Fruit fly (Drosophila melanogaster) whole organism, embryonic: ENCODE data around the gene CG42269.

Experiments used
- Aef1 ChIP-seq: fragments of 200-800 bp; sonication (Bioruptor generic); IDR thresholded peaks from 3 replicates; pipeline ENCODE4 v1.3.6; 2022; ENCODE audit warnings: missing biosample characterization, missing genetic modification characterization
- Atf-2 ChIP-seq: fragments of 200-800 bp; sonication (Bioruptor generic); optimal IDR thresholded peaks from 2 replicates; lab custom pipeline; 2016; ENCODE audit warnings: missing biosample characterization, missing genetic modification characterization
- Atf3 ChIP-seq: fragments of 200-800 bp; sonication (Bioruptor generic); optimal IDR thresholded peaks from 3 replicates; lab custom pipeline; 2016; ENCODE audit warnings: missing biosample characterization, missing genetic modification characterization
- Bdp1 ChIP-seq: fragments of 200-800 bp; sonication (Bioruptor generic); optimal IDR thresholded peaks from 3 replicates; lab custom pipeline; 2016; ENCODE audit warnings: missing biosample characterization, missing genetic modification characterization
- CG10147 ChIP-seq: fragments of 200-800 bp; sonication (Bioruptor generic); optimal IDR thresholded peaks from 2 replicates; lab custom pipeline; 2019; ENCODE audit warnings: missing biosample characterization, mild to moderate bottlenecking, missing genetic modification characterization, moderate library complexity
- CG10209 ChIP-seq: fragments of 200-800 bp; sonication (Bioruptor generic); optimal IDR thresholded peaks from 3 replicates; lab custom pipeline; 2017; ENCODE audit warnings: missing biosample characterization, mild to moderate bottlenecking, missing genetic modification characterization, missing genetic modification reagents
- CG10979 ChIP-seq: fragments of 200-800 bp; sonication (Bioruptor generic); optimal IDR thresholded peaks from 2 replicates; lab custom pipeline; 2018; ENCODE audit warnings: missing biosample characterization, mild to moderate bottlenecking, missing genetic modification characterization, moderate library complexity
- CG11085 ChIP-seq: fragments of 200-800 bp; sonication (Bioruptor generic); IDR thresholded peaks from 2 replicates; pipeline ENCODE4 v1.3.6; 2022; ENCODE audit warnings: missing biosample characterization, missing genetic modification characterization
- CG11456 ChIP-seq: fragments of 200-800 bp; sonication (Bioruptor generic); IDR thresholded peaks from 3 replicates; pipeline ENCODE4 v1.3.6; 2022; ENCODE audit warnings: missing biosample characterization, missing genetic modification characterization
- CG12071 ChIP-seq: fragments of 200-800 bp; sonication (Bioruptor generic); optimal IDR thresholded peaks from 3 replicates; lab custom pipeline; 2018; ENCODE audit warnings: missing biosample characterization, mild to moderate bottlenecking, missing genetic modification characterization
- CG13624 ChIP-seq: fragments of 200-800 bp; sonication (Bioruptor generic); optimal IDR thresholded peaks from 2 replicates; lab custom pipeline; 2016; ENCODE audit warnings: missing biosample characterization, missing genetic modification characterization
- CG18011 ChIP-seq: fragments of 200-800 bp; sonication (Bioruptor generic); optimal IDR thresholded peaks from 2 replicates; lab custom pipeline; 2017; ENCODE audit warnings: missing biosample characterization, missing genetic modification characterization, mild to moderate bottlenecking, moderate library complexity, missing genotype
- CG2116 ChIP-seq: fragments of 200-800 bp; sonication (Bioruptor generic); optimal IDR thresholded peaks from 3 replicates; lab custom pipeline; 2018; ENCODE audit warnings: missing biosample characterization, mild to moderate bottlenecking, missing genetic modification characterization
- CG3065 ChIP-seq: fragments of 200-800 bp; sonication (Bioruptor generic); optimal IDR thresholded peaks from 2 replicates; lab custom pipeline; 2016; ENCODE audit warnings: missing biosample characterization, missing genetic modification characterization
- CG31224 ChIP-seq: fragments of 200-800 bp; sonication (Bioruptor generic); IDR thresholded peaks from 2 replicates; pipeline ENCODE4 v1.3.6; 2022; ENCODE audit warnings: missing biosample characterization, missing genetic modification characterization
- CG5245 ChIP-seq: fragments of 200-800 bp; sonication (Bioruptor generic); optimal IDR thresholded peaks from 3 replicates; lab custom pipeline; 2016; ENCODE audit warnings: missing biosample characterization, missing genetic modification characterization
- CG6175 ChIP-seq: fragments of 200-800 bp; sonication (Bioruptor generic); IDR thresholded peaks from 3 replicates; pipeline ENCODE4 v1.3.6; 2022; ENCODE audit warnings: missing biosample characterization, missing genetic modification characterization
- CG7839 ChIP-seq: fragments of 200-800 bp; sonication (Bioruptor generic); optimal IDR thresholded peaks from 3 replicates; lab custom pipeline; 2018; ENCODE audit warnings: missing biosample characterization, mild to moderate bottlenecking, missing genetic modification characterization, moderate library complexity
- CG8359 ChIP-seq: fragments of 200-800 bp; sonication (Bioruptor generic); optimal IDR thresholded peaks from 2 replicates; lab custom pipeline; 2017; ENCODE audit warnings: missing biosample characterization, mild to moderate bottlenecking, missing genetic modification characterization, borderline replicate concordance
- CG8478 ChIP-seq: fragments of >200 bp; optimal IDR thresholded peaks from 2 replicates; lab custom pipeline; 2018
- CG9876 ChIP-seq: fragments of 200-800 bp; sonication (Bioruptor generic); optimal IDR thresholded peaks from 2 replicates; lab custom pipeline; 2016; ENCODE audit warnings: missing biosample characterization, missing genetic modification characterization
- CG9932 ChIP-seq: fragments of 200-800 bp; sonication (Bioruptor generic); IDR thresholded peaks from 2 replicates; pipeline ENCODE4 v1.3.6; 2022; ENCODE audit warnings: missing biosample characterization, missing genetic modification characterization
- Camta ChIP-seq: fragments of 200-800 bp; sonication (Bioruptor generic); optimal IDR thresholded peaks from 2 replicates; lab custom pipeline; 2016; ENCODE audit warnings: missing biosample characterization, missing genetic modification characterization
- CrebB ChIP-seq: fragments of 200-800 bp; sonication (Bioruptor generic); optimal IDR thresholded peaks from 3 replicates; lab custom pipeline; 2018; ENCODE audit warnings: missing biosample characterization, mild to moderate bottlenecking, missing genetic modification characterization
- Dll ChIP-seq: fragments of 200-800 bp; sonication (Bioruptor generic); IDR thresholded peaks from 4 replicates; pipeline ENCODE4 v1.3.6; 2022; ENCODE audit warnings: missing biosample characterization, missing genetic modification characterization; ENCODE audit not compliant: partially characterized antibody
- E2f1 ChIP-seq: fragments of 200-800 bp; sonication (Bioruptor generic); IDR thresholded peaks from 2 replicates; pipeline ENCODE4 v1.3.6; 2022; ENCODE audit warnings: missing biosample characterization, missing genetic modification characterization
- Eip74EF ChIP-seq, 2 experiments: fragments of 200-800 bp in 1 of 2; fragments of >200 bp in 1 of 2; sonication (Bioruptor generic) in 1 of 2; optimal IDR thresholded peaks; 2 replicates each; lab custom pipeline; 2017 to 2019; ENCODE audit warnings: missing biosample characterization in 2 of 2, missing genetic modification characterization in 2 of 2, mild to moderate bottlenecking in 1 of 2, moderate library complexity in 1 of 2
- Elba2 ChIP-seq: fragments of 200-800 bp; sonication (Bioruptor generic); optimal IDR thresholded peaks from 3 replicates; lab custom pipeline; 2016; ENCODE audit warnings: missing biosample characterization, missing genetic modification characterization
- Fer3 ChIP-seq: fragments of 200-800 bp; sonication (Bioruptor generic); optimal IDR thresholded peaks from 2 replicates; lab custom pipeline; 2018; ENCODE audit warnings: missing biosample characterization, mild to moderate bottlenecking, missing genetic modification characterization, moderate library complexity
- HLH3B ChIP-seq: fragments of 200-800 bp; sonication (Bioruptor generic); IDR thresholded peaks from 2 replicates; pipeline ENCODE4 v1.3.6; 2022; ENCODE audit warnings: missing biosample characterization, missing genetic modification characterization
- Hsf ChIP-seq: fragments of 200-800 bp; sonication (Bioruptor generic); optimal IDR thresholded peaks from 3 replicates; lab custom pipeline; 2016; ENCODE audit warnings: missing biosample characterization, missing genetic modification characterization
- MTF-1 ChIP-seq: fragments of 200-800 bp; sonication (Bioruptor generic); optimal IDR thresholded peaks from 2 replicates; lab custom pipeline; 2018; ENCODE audit warnings: missing biosample characterization, mild to moderate bottlenecking, missing genetic modification characterization, borderline replicate concordance
- Myb ChIP-seq: fragments of 200-800 bp; sonication (Bioruptor generic); optimal IDR thresholded peaks from 2 replicates; lab custom pipeline; 2016; ENCODE audit warnings: missing biosample characterization, missing genetic modification characterization
- Pdp1 ChIP-seq, 2 experiments: fragments of 200-800 bp; sonication (Bioruptor generic); optimal IDR thresholded peaks; 3 replicates each; lab custom pipeline; 2016; ENCODE audit warnings: missing biosample characterization in 2 of 2, missing genetic modification characterization in 2 of 2, mild to moderate bottlenecking in 1 of 2, moderate library complexity in 1 of 2
- Rx ChIP-seq: fragments of 200-800 bp; sonication (Bioruptor generic); IDR thresholded peaks from 2 replicates; pipeline ENCODE4 v1.3.6; 2022; ENCODE audit warnings: missing biosample characterization, missing genetic modification characterization
- aop ChIP-seq: fragments of 200-800 bp; sonication (Bioruptor generic); IDR thresholded peaks from 2 replicates; pipeline ENCODE4 v1.3.6; 2022; ENCODE audit warnings: missing biosample characterization, missing genetic modification characterization
- ash1 ChIP-seq: fragments of 200-800 bp; sonication (Bioruptor generic); optimal IDR thresholded peaks from 2 replicates; lab custom pipeline; 2018; ENCODE audit warnings: missing biosample characterization, mild to moderate bottlenecking, missing genetic modification characterization
- bab2 ChIP-seq: fragments of 200-800 bp; sonication (Bioruptor generic); optimal IDR thresholded peaks from 2 replicates; lab custom pipeline; 2016; ENCODE audit warnings: missing biosample characterization, missing genetic modification characterization
- bsh ChIP-seq, 2 experiments: fragments of 200-800 bp; sonication (Bioruptor generic); optimal IDR thresholded peaks; 2 replicates each; lab custom pipeline; 2017 to 2018; ENCODE audit warnings: mild to moderate bottlenecking in 2 of 2, missing biosample characterization in 2 of 2, missing genetic modification characterization in 2 of 2, moderate library complexity in 1 of 2
- crp ChIP-seq, 2 experiments: fragments of 200-800 bp; sonication (Bioruptor generic); optimal IDR thresholded peaks; 2 replicates in 1 of 2; 3 replicates in 1 of 2; lab custom pipeline; 2017; ENCODE audit warnings: missing biosample characterization in 2 of 2, missing genetic modification characterization in 2 of 2, mild to moderate bottlenecking in 1 of 2, moderate library complexity in 1 of 2
- esg ChIP-seq: fragments of 200-800 bp; sonication (Bioruptor generic); conservative IDR thresholded peaks from 2 replicates; pipeline ENCODE4 v1.3.6; 2022; ENCODE audit warnings: missing biosample characterization, missing genetic modification characterization
- kah ChIP-seq: fragments of 200-800 bp; sonication (Bioruptor generic); optimal IDR thresholded peaks from 2 replicates; lab custom pipeline; 2018; ENCODE audit warnings: missing biosample characterization, mild to moderate bottlenecking, missing genetic modification characterization
- knrl ChIP-seq: fragments of 200-800 bp; sonication (Bioruptor generic); IDR thresholded peaks from 3 replicates; pipeline ENCODE4 v1.3.6; 2022; ENCODE audit warnings: missing biosample characterization, missing genetic modification characterization; ENCODE audit not compliant: partially characterized antibody
- mam ChIP-seq: fragments of 200-800 bp; sonication (Bioruptor generic); optimal IDR thresholded peaks from 3 replicates; lab custom pipeline; 2016; ENCODE audit warnings: missing biosample characterization, missing genetic modification characterization
- nerfin-2 ChIP-seq: fragments of 200-800 bp; sonication (Bioruptor generic); IDR thresholded peaks from 2 replicates; pipeline ENCODE4 v1.3.6; 2022; ENCODE audit warnings: missing biosample characterization, missing genetic modification characterization; ENCODE audit not compliant: partially characterized antibody
- nmo ChIP-seq: fragments of 200-800 bp; sonication (Bioruptor generic); optimal IDR thresholded peaks from 2 replicates; lab custom pipeline; 2018; ENCODE audit warnings: missing biosample characterization, mild to moderate bottlenecking, missing genetic modification characterization, moderate library complexity
- sob ChIP-seq: fragments of 200-800 bp; sonication (Bioruptor generic); IDR thresholded peaks from 2 replicates; pipeline ENCODE4 v1.3.6; 2022; ENCODE audit warnings: missing biosample characterization, missing genetic modification characterization
- toy ChIP-seq: fragments of 200-800 bp; sonication (Bioruptor generic); IDR thresholded peaks from 2 replicates; pipeline ENCODE4 v1.3.6; 2022; ENCODE audit warnings: missing biosample characterization, missing genetic modification characterization
- tx ChIP-seq: fragments of 200-800 bp; sonication (Bioruptor generic); optimal IDR thresholded peaks from 2 replicates; lab custom pipeline; 2016; ENCODE audit warnings: missing biosample characterization, missing genetic modification characterization

The CG42269 gene

DNA sequence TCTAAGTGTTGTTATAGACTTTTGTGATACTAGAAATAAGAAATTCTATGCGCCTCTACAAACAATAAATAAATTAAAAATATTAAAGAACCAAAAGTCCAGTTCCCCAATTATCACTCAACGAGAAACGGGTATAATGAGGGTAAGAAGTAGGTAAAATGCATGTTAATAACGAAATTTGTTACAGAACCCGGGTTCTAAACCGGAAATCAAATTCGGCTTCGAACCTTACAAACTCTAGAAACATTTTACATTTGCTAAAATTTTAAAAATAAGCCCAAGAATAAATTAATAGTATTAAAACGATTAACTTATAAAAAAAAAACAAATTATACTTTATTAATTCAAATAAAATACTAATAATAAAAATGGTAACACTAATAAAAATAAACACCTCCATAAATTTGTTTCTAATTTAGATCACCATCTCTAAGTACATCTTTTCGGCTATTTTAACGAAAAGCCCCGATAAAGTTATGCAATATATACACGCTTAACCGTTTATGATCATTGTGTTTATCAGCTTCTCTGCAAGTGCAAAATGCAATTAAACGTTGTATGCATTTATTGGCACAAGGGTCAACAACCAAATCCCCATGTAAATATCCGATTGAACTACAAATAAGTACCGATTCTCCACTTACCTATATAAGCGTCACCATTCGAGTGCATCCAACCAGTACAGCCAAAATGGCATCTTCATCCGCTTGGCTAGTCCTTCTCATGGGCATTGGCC lies 5.5 kb downstream of the CG42269 start, which contains the start of gene CG6602 (continued):
- TF ChIP-seq CG6175 (GFP tag; lab: Robert Waterston, UW) (peak; percentile 74), CG9932 (GFP tag; lab: Robert Waterston, UW) (peak; percentile 58), CG31224 (GFP tag; lab: Robert Waterston, UW) (peak; percentile 73), mam (GFP tag; lab: Kevin White, UChicago) (peak; percentile 52), knrl (GFP tag; lab: Robert Waterston, UW) (no peak), tx (GFP tag; lab: Kevin White, UChicago) (no peak), E2f1 (peak; percentile 74), CG10979 (tag; lab: Kevin White, UChicago) (peak; percentile 60), CrebB (tag; lab: Kevin White, UChicago) (peak; percentile 5), Fer3 (tag; lab: Kevin White, UChicago) (peak; percentile 86), bsh (GFP tag; optimal IDR thresholded peaks at IDR 0.05; lab: Kevin White, UChicago) (peak in 1 of 2 experiments; percentile 49), Elba2 (GFP tag; lab: Kevin White, UChicago) (no peak), aop (GFP tag; lab: Robert Waterston, UW) (no peak), CG9876 (GFP tag; lab: Kevin White, UChicago) (peak; percentile 78), Rx (GFP tag; lab: Robert Waterston, UW) (peak; percentile 73), Pdp1 (GFP tag; optimal IDR thresholded peaks at IDR 0.05; lab: Kevin White, UChicago) (peak; percentile 33 to 41), CG8359 (GFP tag; lab: Kevin White, UChicago) (peak; percentile 51), Atf3 (no peak), Atf-2 (GFP tag; lab: Kevin White, UChicago) (no peak), crp (GFP tag; optimal IDR thresholded peaks at IDR 0.05; lab: Kevin White, UChicago) (peak in 1 of 2 experiments; percentile 13), Aef1 (GFP tag; lab: Robert Waterston, UW) (peak; percentile 69; the same call in 2 of the 3 replicates), nerfin-2 (GFP tag; lab: Robert Waterston, UW) (no peak), kah (GFP tag; lab: Kevin White, UChicago) (peak; percentile 26), CG12071 (GFP tag; lab: Kevin White, UChicago) (peak; percentile 62), Myb (GFP tag; lab: Kevin White, UChicago) (peak; percentile 8), ash1 (GFP tag; lab: Kevin White, UChicago) (peak; percentile 51), CG11456 (peak; percentile 89), nmo (peak; percentile 61), Bdp1 (GFP tag; lab: Kevin White, UChicago) (no peak), sob (GFP tag; lab: Robert Waterston, UW) (peak; percentile 80), Dll (GFP tag; lab: Robert Waterston, UW) (no peak), toy (GFP tag; lab: Robert Waterston, UW) (peak; percentile 42; the same call in 1 of the 2 replicates), CG7839 (peak; percentile 73), CG13624 (GFP tag; lab: Kevin White, UChicago) (peak; percentile 14), esg (GFP tag; lab: Robert Waterston, UW) (peak; percentile 29; the same call in 1 of the 2 replicates), Hsf (GFP tag; lab: Kevin White, UChicago) (peak; percentile 60), Camta (GFP tag; lab: Kevin White, UChicago) (peak; percentile 60), Eip74EF (GFP tag; optimal IDR thresholded peaks at IDR 0.05; lab: Kevin White, UChicago) (no peak), CG5245 (GFP tag; lab: Kevin White, UChicago) (peak; percentile 43), HLH3B (GFP tag; lab: Robert Waterston, UW) (peak; percentile 79), MTF-1 (GFP tag; lab: Kevin White, UChicago) (peak; percentile 86), CG11085 (GFP tag; lab: Robert Waterston, UW) (peak; percentile 87), CG3065 (GFP tag; lab: Kevin White, UChicago) (peak; percentile 36), CG2116 (GFP tag; lab: Kevin White, UChicago) (peak; percentile 46), bab2 (GFP tag; lab: Kevin White, UChicago) (no peak), CG18011 (GFP tag; lab: Kevin White, UChicago) (peak; percentile 45), CG8478 (lab: Kevin White, UChicago) (no peak), CG10147 (GFP tag; lab: Kevin White, UChicago) (peak; percentile 70), CG10209 (GFP tag; lab: Kevin White, UChicago) (peak; percentile 73)
